Worm (Caenorhabditis elegans): ENCODE measurements around the gene T10B5.10.

DNA sequence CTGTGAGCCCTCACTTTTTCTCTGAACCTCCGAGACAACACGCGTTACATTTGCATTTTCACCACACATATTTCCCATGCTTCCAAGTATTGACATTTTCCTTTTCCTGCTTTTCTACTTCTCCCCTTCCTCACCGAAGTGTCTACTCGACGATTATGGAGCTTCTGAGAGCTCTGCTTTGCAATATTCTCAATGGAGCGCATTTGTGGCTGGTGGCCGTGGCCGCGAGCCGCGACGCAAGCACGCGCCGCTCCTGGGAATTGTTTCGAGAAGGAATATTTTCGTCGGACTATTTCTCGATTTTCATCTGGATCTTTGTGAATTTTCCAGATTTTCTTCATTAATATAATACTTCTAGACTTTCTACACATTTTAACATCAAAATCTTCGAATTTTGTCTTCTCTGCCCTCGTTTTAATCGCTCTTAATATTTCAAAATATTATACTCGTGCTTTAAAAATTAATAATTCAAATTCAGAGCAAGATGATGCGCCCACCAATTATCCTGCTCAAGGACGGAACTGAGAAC, 15.8 kb upstream of the T10B5.10 start, which contains the start of the genes T10B5.4 and cct-7:
- no peak for TF ChIP-seq hlh-13 (GFP tag; optimal IDR thresholded peaks at IDR 0.05)
- peak; percentile 86 for TF ChIP-seq ceh-48 (tag; optimal IDR thresholded peaks at IDR 0.05)
- TF ChIP-seq unc-42 (tag; optimal IDR thresholded peaks at IDR 0.05), result peak; percentile 88
- no peak for TF ChIP-seq unc-3 (GFP tag; conservative IDR thresholded peaks at IDR 0.05)
- peak; percentile 54 for TF ChIP-seq unc-3 (tag; optimal IDR thresholded peaks at IDR 0.05)
- TF ChIP-seq ets-4 (tag; optimal IDR thresholded peaks at IDR 0.05), result peak; percentile 92
